Worm (Caenorhabditis elegans) whole organism, L4 larva: ENCODE data around the gene W06G6.10.

Experiments
- F10B5.3 ChIP-seq: sonication (generic microtip); optimal IDR thresholded peaks from 2 replicates; lab custom pipeline; 2016; ENCODE audit warnings: mild to moderate bottlenecking, missing genetic modification characterization, missing compliant biosample characterization
- F26F4.8 ChIP-seq: fragments of 200-800 bp; sonication (Bioruptor generic); conservative IDR thresholded peaks from 2 replicates; pipeline ENCODE4 v1.3.6; 2022; ENCODE audit warnings: missing genetic modification characterization, missing compliant biosample characterization
- F49E8.2 ChIP-seq: sonication (generic microtip); optimal IDR thresholded peaks from 2 replicates; lab custom pipeline; 2016; ENCODE audit warnings: missing compliant biosample characterization, mild to moderate bottlenecking, missing genetic modification characterization, borderline replicate concordance
- Y48G9A.11 ChIP-seq: fragments of 200-800 bp; sonication (Bioruptor generic); IDR thresholded peaks from 2 replicates; pipeline ENCODE4 v1.3.6; 2022; ENCODE audit warnings: missing genetic modification reagents, missing genetic modification characterization, missing compliant biosample characterization
- Y5F2A.4 ChIP-seq: fragments of 200-800 bp; sonication (Bioruptor generic); optimal IDR thresholded peaks from 2 replicates; lab custom pipeline; 2018; ENCODE audit warnings: mild to moderate bottlenecking, missing genetic modification characterization, missing compliant biosample characterization
- attf-4 ChIP-seq: sonication (generic microtip); optimal IDR thresholded peaks from 3 replicates; lab custom pipeline; 2017; ENCODE audit warnings: missing biosample characterization, missing genetic modification characterization
- ceh-28 ChIP-seq: fragments of 150-350 bp; optimal IDR thresholded peaks from 2 replicates; lab custom pipeline; 2014; ENCODE audit warnings: missing biosample characterization, missing genetic modification reagents, missing genetic modification characterization
- ceh-44 ChIP-seq: fragments of 200-800 bp; sonication (Bioruptor generic); IDR thresholded peaks from 2 replicates; pipeline ENCODE4 v1.3.6; 2022; ENCODE audit warnings: missing genetic modification reagents, missing genetic modification characterization, missing compliant biosample characterization
- ceh-62 ChIP-seq: sonication (generic microtip); optimal IDR thresholded peaks from 2 replicates; lab custom pipeline; 2017; ENCODE audit warnings: missing biosample characterization, missing genetic modification characterization
- daf-12 ChIP-seq: fragments of 150-350 bp; optimal IDR thresholded peaks from 2 replicates; lab custom pipeline; 2014; ENCODE audit warnings: missing biosample characterization, missing genetic modification reagents, missing genetic modification characterization
- daf-16 ChIP-seq, 3 experiments: sonication (generic microtip); optimal IDR thresholded peaks; 2 replicates each; lab custom pipeline; 2016 to 2017; ENCODE audit warnings: missing genetic modification characterization in 3 of 3, missing genetic modification reagents in 3 of 3, mild to moderate bottlenecking in 2 of 3, missing compliant biosample characterization in 2 of 3, missing biosample characterization in 1 of 3, moderate library complexity in 1 of 3
- daf-8 ChIP-seq: fragments of 200-800 bp; sonication (Bioruptor generic); IDR thresholded peaks from 2 replicates; pipeline ENCODE4 v1.3.6; 2022; ENCODE audit warnings: missing genetic modification characterization, missing compliant biosample characterization
- dmd-6 ChIP-seq: fragments of 200-800 bp; sonication (Bioruptor generic); IDR thresholded peaks from 2 replicates; pipeline ENCODE4 v1.3.6; 2022; ENCODE audit warnings: missing genetic modification reagents, missing genetic modification characterization, missing compliant biosample characterization
- dmd-8 ChIP-seq: fragments of 200-800 bp; sonication (Bioruptor generic); IDR thresholded peaks from 2 replicates; pipeline ENCODE4 v1.3.6; 2022; ENCODE audit warnings: missing genetic modification characterization, missing compliant biosample characterization
- duxl-1 ChIP-seq: sonication (generic microtip); optimal IDR thresholded peaks from 2 replicates; lab custom pipeline; 2016; ENCODE audit warnings: mild to moderate bottlenecking, missing genetic modification characterization, moderate library complexity, missing compliant biosample characterization; ENCODE audit not compliant: poor library complexity
- dve-1 ChIP-seq: sonication (generic microtip); optimal IDR thresholded peaks from 2 replicates; lab custom pipeline; 2017; ENCODE audit warnings: antibody characterized with exemption, mild to moderate bottlenecking, missing genetic modification characterization, missing compliant biosample characterization; ENCODE audit not compliant: insufficient read depth
- egl-43 ChIP-seq: fragments of 200-800 bp; sonication (Bioruptor generic); IDR thresholded peaks from 2 replicates; pipeline ENCODE4 v1.3.6; 2022; ENCODE audit warnings: missing genetic modification reagents, missing genetic modification characterization, missing compliant biosample characterization
- hlh-11 ChIP-seq: fragments of 200-800 bp; sonication (Bioruptor generic); optimal IDR thresholded peaks from 2 replicates; lab custom pipeline; 2018; ENCODE audit warnings: mild to moderate bottlenecking, missing genetic modification characterization, missing compliant biosample characterization
- hlh-30 ChIP-seq: sonication (generic microtip); optimal IDR thresholded peaks from 2 replicates; lab custom pipeline; 2017; ENCODE audit warnings: antibody characterized with exemption, mild to moderate bottlenecking, missing genetic modification characterization, missing compliant biosample characterization; ENCODE audit not compliant: insufficient read depth
- lim-7 ChIP-seq: fragments of 200-800 bp; sonication (Bioruptor generic); IDR thresholded peaks from 2 replicates; pipeline ENCODE4 v1.3.6; 2022; ENCODE audit warnings: missing genetic modification characterization, missing compliant biosample characterization
- lin-13 ChIP-seq: fragments of 150-350 bp; optimal IDR thresholded peaks from 2 replicates; lab custom pipeline; 2014; ENCODE audit warnings: missing biosample characterization, missing genetic modification reagents, missing genetic modification characterization
- lir-3 ChIP-seq: sonication (generic microtip); optimal IDR thresholded peaks from 2 replicates; lab custom pipeline; 2016; ENCODE audit warnings: mild to moderate bottlenecking, missing genetic modification characterization, missing compliant biosample characterization
- lsy-2 ChIP-seq, 2 experiments: fragments of 150-350 bp in 1 of 2; sonication (generic microtip) in 1 of 2; optimal IDR thresholded peaks; 2 replicates each; lab custom pipeline; 2014 to 2017; ENCODE audit warnings: missing biosample characterization in 2 of 2, missing genetic modification characterization in 2 of 2
- madf-5 ChIP-seq, 2 experiments: fragments of 200-800 bp; sonication (Bioruptor generic); IDR thresholded peaks; 2 replicates each; pipeline ENCODE4 v1.3.6; 2022; ENCODE audit warnings: missing compliant biosample characterization in 2 of 2, missing genetic modification characterization in 2 of 2
- mdl-1 ChIP-seq, 2 experiments: fragments of 150-350 bp in 1 of 2; sonication (generic microtip) in 1 of 2; optimal IDR thresholded peaks; 2 replicates each; lab custom pipeline; 2014 to 2017; ENCODE audit warnings: missing biosample characterization in 2 of 2, missing genetic modification characterization in 2 of 2
- mdt-29 ChIP-seq: fragments of 200-800 bp; sonication (Bioruptor generic); IDR thresholded peaks from 2 replicates; pipeline ENCODE4 v1.3.6; 2022; ENCODE audit warnings: missing genetic modification reagents, missing genetic modification characterization, missing compliant biosample characterization
- nhr-102 ChIP-seq: sonication (generic microtip); optimal IDR thresholded peaks from 2 replicates; lab custom pipeline; 2016; ENCODE audit warnings: mild to moderate bottlenecking, missing genetic modification characterization, moderate library complexity, missing compliant biosample characterization
- nhr-237 ChIP-seq: sonication (generic microtip); optimal IDR thresholded peaks from 2 replicates; lab custom pipeline; 2017; ENCODE audit warnings: missing biosample characterization, missing genetic modification characterization
- nhr-41 ChIP-seq: fragments of 200-800 bp; sonication (Bioruptor generic); IDR thresholded peaks from 2 replicates; pipeline ENCODE4 v1.3.6; 2022; ENCODE audit warnings: missing genetic modification reagents, missing genetic modification characterization, missing compliant biosample characterization
- nhr-42 ChIP-seq: fragments of 200-800 bp; sonication (Bioruptor generic); IDR thresholded peaks from 2 replicates; pipeline ENCODE4 v1.3.6; 2022; ENCODE audit warnings: missing genetic modification characterization, missing compliant biosample characterization
- nhr-48 ChIP-seq: sonication (generic microtip); optimal IDR thresholded peaks from 2 replicates; lab custom pipeline; 2016; ENCODE audit warnings: mild to moderate bottlenecking, missing genetic modification characterization, missing compliant biosample characterization
- nhr-76 ChIP-seq: fragments of 150-350 bp; optimal IDR thresholded peaks from 2 replicates; lab custom pipeline; 2014; ENCODE audit warnings: missing biosample characterization, missing genetic modification characterization
- nhr-77 ChIP-seq: fragments of 150-350 bp; optimal IDR thresholded peaks from 2 replicates; lab custom pipeline; 2014; ENCODE audit warnings: missing biosample characterization, missing genetic modification characterization
- pqm-1 ChIP-seq: sonication (generic microtip); optimal IDR thresholded peaks from 2 replicates; lab custom pipeline; 2017; ENCODE audit warnings: missing biosample characterization, missing genetic modification characterization
- snpc-4 ChIP-seq: fragments of 150-350 bp; optimal IDR thresholded peaks from 2 replicates; lab custom pipeline; 2014; ENCODE audit warnings: missing biosample characterization, missing genetic modification characterization
- spr-1 ChIP-seq: sonication (generic microtip); optimal IDR thresholded peaks from 2 replicates; lab custom pipeline; 2016; ENCODE audit warnings: mild to moderate bottlenecking, missing genetic modification characterization, missing compliant biosample characterization
- tag-97 ChIP-seq: fragments of 200-800 bp; sonication (Bioruptor generic); IDR thresholded peaks from 2 replicates; pipeline ENCODE4 v1.3.6; 2022; ENCODE audit warnings: missing genetic modification characterization, missing compliant biosample characterization
- zag-1 ChIP-seq: fragments of 150-350 bp; optimal IDR thresholded peaks from 2 replicates; lab custom pipeline; 2014; ENCODE audit warnings: missing biosample characterization, missing genetic modification characterization
- zip-11 ChIP-seq: fragments of 200-800 bp; sonication (Bioruptor generic); IDR thresholded peaks from 2 replicates; pipeline ENCODE4 v1.3.6; 2022; ENCODE audit warnings: missing genetic modification characterization, missing compliant biosample characterization
- zip-2 ChIP-seq: fragments of 150-350 bp; optimal IDR thresholded peaks from 2 replicates; lab custom pipeline; 2014; ENCODE audit warnings: missing biosample characterization, missing genetic modification characterization

The W06G6.10 gene

DNA sequence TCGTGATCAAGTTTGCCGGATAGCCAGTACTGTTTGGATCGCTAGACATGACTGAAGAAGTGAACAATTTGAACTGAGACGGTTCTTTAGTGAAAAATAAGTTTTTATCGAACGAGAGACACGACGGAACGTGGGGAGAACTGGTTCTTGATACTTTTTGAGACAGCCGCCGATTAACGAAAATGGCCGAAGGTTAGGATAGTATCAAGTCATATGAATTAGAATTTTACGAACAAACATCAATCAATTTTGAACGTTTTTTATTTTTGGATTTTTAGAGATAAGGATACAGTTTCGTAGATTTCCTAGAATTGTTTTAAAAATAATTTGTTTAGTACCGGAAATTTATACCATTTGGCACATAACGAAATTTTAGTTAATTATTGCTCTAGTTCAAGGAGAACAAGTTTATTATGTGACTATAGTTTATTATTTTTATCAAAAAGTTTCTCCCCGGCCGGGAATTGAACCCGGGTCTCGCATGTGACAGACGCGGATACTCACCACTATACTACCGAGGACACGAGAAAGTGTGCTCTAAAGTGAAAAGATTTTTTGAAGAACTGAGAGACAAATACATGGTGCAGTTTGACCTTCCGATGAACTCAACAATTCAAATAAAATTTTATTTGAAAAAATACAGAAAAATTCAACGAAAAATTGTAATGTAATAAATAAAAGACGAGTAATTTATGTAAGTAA, 1.5 kb upstream of the W06G6.10 start, which contains the start of gene W06G6.20 (continued):
- TF ChIP-seq mdt-29 (0 out of 2 replicates have a peak, but pooled peaks have one; percentile 16), nhr-48 (tag; lab: Kevin White, UChicago) (no peak), F10B5.3 (tag; lab: Kevin White, UChicago) (no peak), dve-1 (tag; lab: Kevin White, UChicago) (peak; percentile 11), ceh-62 (no peak), lim-7 (GFP tag; lab: Robert Waterston, UW) (peak; percentile 72), dmd-8 (GFP tag; lab: Robert Waterston, UW) (no peak), nhr-102 (tag; lab: Kevin White, UChicago) (no peak)

DNA sequence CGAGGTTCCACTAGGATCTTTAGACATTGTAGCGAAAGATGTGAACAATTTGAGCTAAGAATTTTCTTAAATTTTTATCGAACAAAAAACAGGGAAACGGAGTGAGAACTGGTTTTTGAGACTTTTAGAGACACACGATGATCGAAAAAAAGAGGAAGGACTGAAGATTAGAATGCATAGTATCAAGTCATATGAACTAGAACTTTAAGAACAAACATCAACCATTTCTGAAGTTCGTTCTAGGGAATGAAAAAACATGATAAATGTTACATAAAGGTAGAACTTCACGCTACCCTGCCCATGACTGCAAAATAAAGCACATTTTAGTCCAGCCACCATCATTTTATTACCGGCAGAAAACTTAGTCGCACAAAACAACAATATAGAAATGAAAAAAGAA, 621 bp downstream of the W06G6.10 start, which contains the start of gene W06G6.9:
TSS of gene W06G6.9 (minus strand) at position 101 of the 400 bp plus-strand sequence.
- TF ChIP-seq zip-11 (GFP tag; lab: Robert Waterston, UW): no peak
- TF ChIP-seq, all 104 proteins: peak for 0

DNA sequence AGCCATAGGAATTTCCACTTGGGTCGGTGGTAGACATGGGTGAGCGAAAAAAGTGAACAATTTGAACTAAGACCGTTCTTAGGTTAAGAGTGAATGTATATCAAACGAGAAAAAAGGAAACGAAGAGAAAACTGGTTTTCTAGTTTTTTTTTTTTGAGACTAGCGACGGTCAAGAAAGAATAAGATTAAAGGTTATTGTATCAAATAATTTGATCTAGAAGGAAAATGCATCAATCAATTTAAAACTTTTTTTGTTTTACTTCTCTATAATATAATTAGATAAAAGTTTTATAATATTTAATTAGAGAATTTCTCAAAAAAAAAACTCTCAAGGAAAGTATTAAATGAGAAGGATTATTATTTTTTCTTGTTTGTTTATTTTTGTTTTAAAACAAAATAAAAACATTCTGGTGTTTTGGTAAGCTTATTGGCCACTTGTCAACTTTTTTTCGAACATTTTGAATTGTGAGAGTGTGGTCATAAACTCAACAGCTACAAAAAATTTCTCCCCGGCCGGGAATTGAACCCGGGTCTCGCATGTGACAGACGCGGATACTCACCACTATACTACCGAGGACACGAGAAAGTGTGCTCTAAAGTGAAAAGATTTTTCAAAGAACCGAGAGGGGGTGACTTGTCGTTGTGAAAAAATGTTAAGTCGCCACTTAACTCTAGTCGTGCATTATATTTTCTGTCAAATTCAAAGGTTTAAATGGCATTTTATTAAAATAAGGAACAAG, 1.6 kb downstream of the W06G6.10 start, which contains the start of gene W06G6.17:
TSS of gene W06G6.17 (minus strand) at position 51 of the 740 bp plus-strand sequence.
- TF ChIP-seq Y48G9A.11 (GFP tag; lab: Robert Waterston, UW): 0 out of 2 replicates have a peak, but pooled peaks have one; percentile 23
- TF ChIP-seq pqm-1 (tag; lab: Kevin White, UChicago): no peak
- no peak for TF ChIP-seq mdl-1 (tag; optimal IDR thresholded peaks at IDR 0.05; lab: Kevin White, UChicago)
- TF ChIP-seq tag-97 (GFP tag; lab: Robert Waterston, UW): no peak
- no peak for TF ChIP-seq nhr-77 (tag; lab: Kevin White, UChicago)
- 0 out of 2 replicates have a peak, but pooled peaks have one; percentile 30 for TF ChIP-seq dmd-8 (GFP tag; lab: Robert Waterston, UW)
- no peak for TF ChIP-seq lir-3 (tag; lab: Kevin White, UChicago)
- TF ChIP-seq egl-43: peak; percentile 49; the same call in 1 of the 2 replicates
- TF ChIP-seq hlh-11 (tag; lab: Kevin White, UChicago): no peak
- TF ChIP-seq snpc-4: no peak
- TF ChIP-seq lsy-2 (tag; optimal IDR thresholded peaks at IDR 0.05; lab: Kevin White, UChicago): no peak
- TF ChIP-seq lim-7 (GFP tag; lab: Robert Waterston, UW): 0 out of 2 replicates have a peak, but pooled peaks have one; percentile 22
- no peak for TF ChIP-seq zip-2 (tag; lab: Kevin White, UChicago)
- peak; percentile 53 for TF ChIP-seq duxl-1 (tag; lab: Kevin White, UChicago)
- TF ChIP-seq ceh-44 (GFP tag; lab: Robert Waterston, UW): no peak
- no peak for TF ChIP-seq mdt-29
- TF ChIP-seq F49E8.2: no peak
- peak; percentile 28; the same call in 1 of the 2 replicates for TF ChIP-seq dmd-6 (GFP tag; lab: Robert Waterston, UW)
- peak; percentile 74 for TF ChIP-seq hlh-30
- 0 out of 2 replicates have a peak, but pooled peaks have one; percentile 38 for TF ChIP-seq F26F4.8 (GFP tag; lab: Robert Waterston, UW)
- TF ChIP-seq madf-5 (GFP tag; IDR thresholded peaks at IDR 0.05; lab: Robert Waterston, UW): 0 out of 4 replicates have a peak, but pooled peaks of 1 of the 2 experiments have one; percentile 49
- peak in 1 of 2 experiments; percentile 44 for TF ChIP-seq daf-16 (GFP tag; optimal IDR thresholded peaks at IDR 0.05; lab: Kevin White, UChicago)
- TF ChIP-seq daf-16 (tag; optimal IDR thresholded peaks at IDR 0.05; lab: Kevin White, UChicago): peak; percentile 44
- TF ChIP-seq lin-13: no peak

DNA sequence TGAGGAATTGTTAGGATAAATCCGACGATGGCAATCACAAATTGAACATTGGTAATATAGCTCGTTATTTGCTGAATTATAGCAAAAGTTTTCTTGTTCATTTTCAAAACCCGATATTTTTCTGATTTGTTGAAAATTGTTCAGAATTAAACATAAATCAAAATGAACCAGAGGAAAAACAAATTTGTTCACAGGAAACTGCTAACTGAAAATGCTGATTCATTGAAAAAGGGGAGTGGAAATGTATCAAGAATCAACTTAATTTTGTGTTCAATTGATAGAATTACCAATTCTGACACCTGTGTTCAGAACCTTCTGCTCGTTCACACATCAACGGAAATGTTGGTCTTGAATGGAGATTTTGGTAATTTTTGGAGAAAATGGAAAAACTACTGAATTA, 3.4 kb downstream of the W06G6.10 start, which contains the start of gene srw-77:
TSS of gene srw-77 (minus strand) at position 101 of the 400 bp plus-strand sequence.
- no peak for TF ChIP-seq attf-4 (tag; lab: Kevin White, UChicago)
- no peak for TF ChIP-seq F49E8.2
- no peak for TF ChIP-seq ceh-44 (GFP tag; lab: Robert Waterston, UW)
- TF ChIP-seq zag-1 (tag; lab: Kevin White, UChicago): no peak
- no peak for TF ChIP-seq nhr-76
- TF ChIP-seq daf-12: no peak
- TF ChIP-seq ceh-28 (tag; lab: Kevin White, UChicago): no peak
- no peak for TF ChIP-seq nhr-48 (tag; lab: Kevin White, UChicago)
- no peak for TF ChIP-seq dve-1 (tag; lab: Kevin White, UChicago)
- TF ChIP-seq Y5F2A.4 (GFP tag; lab: Kevin White, UChicago): no peak
- TF ChIP-seq nhr-42 (GFP tag; lab: Robert Waterston, UW): no peak
- TF ChIP-seq nhr-41 (GFP tag; lab: Robert Waterston, UW): no peak
- no peak for TF ChIP-seq nhr-237
- TF ChIP-seq daf-8 (GFP tag; lab: Robert Waterston, UW): no peak
- no peak for TF ChIP-seq spr-1 (tag; lab: Kevin White, UChicago)
- TF ChIP-seq lim-7 (GFP tag; lab: Robert Waterston, UW): no peak
- no peak for TF ChIP-seq hlh-11 (tag; lab: Kevin White, UChicago)
